Worm (Caenorhabditis elegans) whole organism, L2 larva: ENCODE measurements around the gene R07E4.3.

ENCODE experiments used
- egl-27 ChIP-seq: sonication (generic microtip); optimal IDR thresholded peaks from 3 replicates; lab custom pipeline; 2017; ENCODE audit warnings: missing biosample characterization, missing genetic modification reagents, missing genetic modification characterization
- elt-1 ChIP-seq: fragments of 150-350 bp; optimal IDR thresholded peaks from 2 replicates; lab custom pipeline; 2014; ENCODE audit warnings: missing biosample characterization, missing genetic modification characterization
- lin-11 ChIP-seq: fragments of 150-350 bp; sonication (generic microtip); optimal IDR thresholded peaks from 2 replicates; lab custom pipeline; 2014; ENCODE audit warnings: missing biosample characterization, missing genetic modification characterization, inconsistent platforms, mixed read lengths
- nhr-11 ChIP-seq: fragments of 150-350 bp; optimal IDR thresholded peaks from 2 replicates; lab custom pipeline; 2014; ENCODE audit warnings: missing biosample characterization, missing genetic modification characterization
- nhr-237 ChIP-seq: fragments of 150-350 bp; optimal IDR thresholded peaks from 2 replicates; lab custom pipeline; 2014; ENCODE audit warnings: missing biosample characterization, missing genetic modification characterization
- ztf-4 ChIP-seq: fragments of 150-350 bp; optimal IDR thresholded peaks from 2 replicates; lab custom pipeline; 2014; ENCODE audit warnings: missing biosample characterization, missing genetic modification characterization

DNA sequence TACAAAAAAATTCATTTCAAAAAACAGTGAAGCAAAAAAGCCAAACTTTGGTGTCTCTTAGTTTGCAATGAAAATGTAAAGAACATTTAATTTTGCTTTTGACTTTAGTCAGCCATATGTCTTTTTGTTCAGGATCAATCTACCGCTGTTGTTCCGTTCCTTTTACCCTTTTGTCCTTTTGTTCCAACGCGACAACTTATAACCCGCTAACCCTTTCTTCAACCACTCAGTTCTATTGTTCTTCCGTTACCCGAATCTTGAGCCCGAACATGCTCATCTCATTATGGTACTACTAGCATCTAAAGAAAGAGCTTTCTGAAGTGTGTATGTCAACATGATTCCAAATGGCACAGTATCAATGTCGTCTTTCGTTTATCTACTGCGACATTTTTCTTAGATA, 40.7 kb downstream of the R07E4.3 start:
- TF ChIP-seq ztf-4 (tag; lab: Kevin White, UChicago) (no peak), lin-11 (tag; lab: Kevin White, UChicago) (no peak), egl-27 (tag; lab: Kevin White, UChicago) (no peak), nhr-237 (no peak), elt-1 (tag; lab: Kevin White, UChicago) (no peak), nhr-11 (tag; lab: Kevin White, UChicago) (no peak)
